Worm (Caenorhabditis elegans) whole organism, late embryonic: ENCODE results near the gene spp-31.

Experiments used
- C08G9.2 ChIP-seq: sonication (generic microtip); optimal IDR thresholded peaks from 2 replicates; lab custom pipeline; 2016; ENCODE audit warnings: mild to moderate bottlenecking, missing genetic modification characterization, moderate library complexity, missing compliant biosample characterization
- F13H6.1 ChIP-seq: sonication (generic microtip); optimal IDR thresholded peaks from 2 replicates; lab custom pipeline; 2016; ENCODE audit warnings: missing genetic modification characterization, missing compliant biosample characterization
- K09A11.1 ChIP-seq: sonication (generic microtip); optimal IDR thresholded peaks from 2 replicates; lab custom pipeline; 2017; ENCODE audit warnings: antibody characterized with exemption, mild to moderate bottlenecking, missing genetic modification characterization, missing compliant biosample characterization; ENCODE audit not compliant: insufficient read depth
- ama-1 ChIP-seq: fragments of 150-350 bp; optimal IDR thresholded peaks from 2 replicates; lab custom pipeline; 2014
- ceh-14 ChIP-seq: sonication (generic microtip); optimal IDR thresholded peaks from 2 replicates; lab custom pipeline; 2016; ENCODE audit warnings: missing genotype, missing genetic modification characterization, missing compliant biosample characterization
- ceh-18 ChIP-seq: sonication (generic microtip); optimal IDR thresholded peaks from 2 replicates; lab custom pipeline; 2016; ENCODE audit warnings: missing genetic modification characterization, missing compliant biosample characterization
- ceh-22 ChIP-seq: sonication (generic microtip); optimal IDR thresholded peaks from 2 replicates; lab custom pipeline; 2017; ENCODE audit warnings: missing biosample characterization, missing genetic modification characterization
- ceh-24 ChIP-seq: sonication (generic microtip); optimal IDR thresholded peaks from 2 replicates; lab custom pipeline; 2016; ENCODE audit warnings: mild to moderate bottlenecking, missing genetic modification characterization, missing compliant biosample characterization
- ceh-30 ChIP-seq: fragments of 150-350 bp; optimal IDR thresholded peaks from 2 replicates; lab custom pipeline; 2014; ENCODE audit warnings: missing biosample characterization, missing genetic modification characterization
- ceh-31 ChIP-seq: sonication (generic microtip); optimal IDR thresholded peaks from 2 replicates; lab custom pipeline; 2016; ENCODE audit warnings: missing genetic modification characterization, missing compliant biosample characterization
- ceh-34 ChIP-seq: sonication (generic microtip); optimal IDR thresholded peaks from 2 replicates; lab custom pipeline; 2016; ENCODE audit warnings: mild to moderate bottlenecking, missing genetic modification characterization, missing compliant biosample characterization
- ceh-45 ChIP-seq: fragments of 200-800 bp; sonication (Bioruptor generic); IDR thresholded peaks from 2 replicates; pipeline ENCODE4 v1.3.6; 2022; ENCODE audit warnings: missing genetic modification reagents, missing genetic modification characterization, missing compliant biosample characterization
- ceh-6 ChIP-seq: fragments of 200-800 bp; sonication (Bioruptor generic); optimal IDR thresholded peaks from 2 replicates; lab custom pipeline; 2018; ENCODE audit warnings: mild to moderate bottlenecking, missing genetic modification characterization, missing compliant biosample characterization
- che-1 ChIP-seq: sonication (generic microtip); optimal IDR thresholded peaks from 2 replicates; lab custom pipeline; 2016; ENCODE audit warnings: mild to moderate bottlenecking, missing genetic modification characterization, missing compliant biosample characterization
- dmd-4 ChIP-seq: sonication (generic microtip); optimal IDR thresholded peaks from 2 replicates; lab custom pipeline; 2016; ENCODE audit warnings: borderline replicate concordance, missing genetic modification characterization, missing compliant biosample characterization
- dve-1 ChIP-seq: sonication (generic microtip); optimal IDR thresholded peaks from 2 replicates; lab custom pipeline; 2017; ENCODE audit warnings: antibody characterized with exemption, mild to moderate bottlenecking, missing genetic modification characterization, missing compliant biosample characterization
- elt-2 ChIP-seq: sonication (generic microtip); optimal IDR thresholded peaks from 2 replicates; lab custom pipeline; 2016; ENCODE audit warnings: missing genetic modification reagents, missing genetic modification characterization, missing compliant biosample characterization
- elt-4 ChIP-seq: sonication (generic microtip); optimal IDR thresholded peaks from 2 replicates; lab custom pipeline; 2016; ENCODE audit warnings: missing genetic modification characterization, missing compliant biosample characterization
- eyg-1 ChIP-seq: sonication (generic microtip); optimal IDR thresholded peaks from 2 replicates; lab custom pipeline; 2016; ENCODE audit warnings: missing genotype, missing genetic modification characterization, missing compliant biosample characterization
- fkh-10 ChIP-seq: fragments of 150-350 bp; optimal IDR thresholded peaks from 2 replicates; lab custom pipeline; 2014; ENCODE audit warnings: missing biosample characterization, missing genetic modification reagents, missing genetic modification characterization
- hlh-15 ChIP-seq: sonication (generic microtip); optimal IDR thresholded peaks from 2 replicates; lab custom pipeline; 2016; ENCODE audit warnings: missing genetic modification characterization, missing compliant biosample characterization
- hlh-6 ChIP-seq: sonication (generic microtip); optimal IDR thresholded peaks from 2 replicates; lab custom pipeline; 2016; ENCODE audit warnings: missing genotype, missing genetic modification characterization, missing compliant biosample characterization
- lim-6 ChIP-seq: sonication (generic microtip); optimal IDR thresholded peaks from 2 replicates; lab custom pipeline; 2016; ENCODE audit warnings: missing genetic modification characterization, missing compliant biosample characterization
- madf-2 ChIP-seq: sonication (generic microtip); optimal IDR thresholded peaks from 2 replicates; lab custom pipeline; 2017; ENCODE audit warnings: missing genetic modification characterization, missing compliant biosample characterization
- mec-3 ChIP-seq: sonication (generic microtip); optimal IDR thresholded peaks from 2 replicates; lab custom pipeline; 2016; ENCODE audit warnings: borderline replicate concordance, missing genetic modification characterization, missing compliant biosample characterization
- nfya-1 ChIP-seq: sonication (generic microtip); optimal IDR thresholded peaks from 2 replicates; lab custom pipeline; 2017; ENCODE audit warnings: missing genetic modification characterization, mild to moderate bottlenecking, missing compliant biosample characterization, antibody characterized with exemption, moderate library complexity
- nhr-232 ChIP-seq: sonication (generic microtip); optimal IDR thresholded peaks from 2 replicates; lab custom pipeline; 2016; ENCODE audit warnings: missing genetic modification characterization, missing compliant biosample characterization
- pat-9 ChIP-seq: fragments of 200-800 bp; sonication (Bioruptor generic); optimal IDR thresholded peaks from 2 replicates; lab custom pipeline; 2018; ENCODE audit warnings: mild to moderate bottlenecking, missing genetic modification characterization, moderate library complexity, missing compliant biosample characterization
- pax-1 ChIP-seq: fragments of 150-350 bp; optimal IDR thresholded peaks from 2 replicates; lab custom pipeline; 2014; ENCODE audit warnings: missing biosample characterization, missing genetic modification characterization
- pha-2 ChIP-seq: sonication (generic microtip); optimal IDR thresholded peaks from 2 replicates; lab custom pipeline; 2017; ENCODE audit warnings: mild to moderate bottlenecking, missing genetic modification characterization, missing compliant biosample characterization
- pqm-1 ChIP-seq: sonication (generic microtip); optimal IDR thresholded peaks from 2 replicates; lab custom pipeline; 2016; ENCODE audit warnings: missing genetic modification characterization, missing compliant biosample characterization
- pros-1 ChIP-seq: fragments of 150-350 bp; optimal IDR thresholded peaks from 2 replicates; lab custom pipeline; 2014; ENCODE audit warnings: missing biosample characterization, missing genetic modification reagents, missing genetic modification characterization
- rnt-1 ChIP-seq: sonication (generic microtip); optimal IDR thresholded peaks from 2 replicates; lab custom pipeline; 2016; ENCODE audit warnings: missing genetic modification characterization, missing compliant biosample characterization
- sox-2 ChIP-seq: fragments of 200-800 bp; sonication (Bioruptor generic); IDR thresholded peaks from 2 replicates; pipeline ENCODE4 v1.3.6; 2022; ENCODE audit warnings: missing genetic modification reagents, missing genetic modification characterization, missing compliant biosample characterization
- sox-4 ChIP-seq: sonication (generic microtip); optimal IDR thresholded peaks from 2 replicates; lab custom pipeline; 2017; ENCODE audit warnings: mild to moderate bottlenecking, missing genetic modification characterization, inconsistent platforms, missing compliant biosample characterization
- syd-9 ChIP-seq: sonication (generic microtip); optimal IDR thresholded peaks from 2 replicates; lab custom pipeline; 2016; ENCODE audit warnings: mild to moderate bottlenecking, missing genetic modification characterization, moderate library complexity, missing compliant biosample characterization
- tbx-2 ChIP-seq: sonication (generic microtip); optimal IDR thresholded peaks from 2 replicates; lab custom pipeline; 2016; ENCODE audit warnings: missing genetic modification characterization, missing compliant biosample characterization
- unc-42 ChIP-seq: sonication (generic microtip); optimal IDR thresholded peaks from 2 replicates; lab custom pipeline; 2016; ENCODE audit warnings: missing genotype, missing genetic modification characterization, missing compliant biosample characterization
- unc-55 ChIP-seq: sonication (generic microtip); optimal IDR thresholded peaks from 2 replicates; lab custom pipeline; 2017; ENCODE audit warnings: missing biosample characterization, missing genetic modification reagents, missing genetic modification characterization
- unc-86 ChIP-seq: sonication (generic microtip); optimal IDR thresholded peaks from 2 replicates; lab custom pipeline; 2016; ENCODE audit warnings: missing genetic modification characterization, missing compliant biosample characterization
- zip-5 ChIP-seq: sonication (generic microtip); optimal IDR thresholded peaks from 2 replicates; lab custom pipeline; 2016; ENCODE audit warnings: missing genetic modification characterization, missing compliant biosample characterization
- ztf-16 ChIP-seq: sonication (generic microtip); optimal IDR thresholded peaks from 2 replicates; lab custom pipeline; 2017; ENCODE audit warnings: missing genetic modification characterization, missing compliant biosample characterization

The spp-31 gene

ce11 chrIV:1388079-1388478 lies 18.3 kb upstream of the spp-31 start (continued):
- peak; percentile 43; the same call in 1 of the 2 replicates for TF ChIP-seq sox-2 (GFP tag; lab: Robert Waterston, UW)
- TF ChIP-seq mec-3: no peak
- TF ChIP-seq hlh-6: peak; percentile 80
- TF ChIP-seq ceh-18 (tag; lab: Kevin White, UChicago): peak; percentile 38
- no peak for TF ChIP-seq dve-1
- TF ChIP-seq pros-1 (tag; lab: Kevin White, UChicago): no peak
- TF ChIP-seq zip-5 (tag; lab: Kevin White, UChicago): peak; percentile 10
- no peak for TF ChIP-seq pax-1 (tag; lab: Kevin White, UChicago)
- no peak for TF ChIP-seq pat-9 (tag; lab: Kevin White, UChicago)
- TF ChIP-seq eyg-1 (tag; lab: Kevin White, UChicago): peak; percentile 37
- no peak for TF ChIP-seq ceh-24 (tag; lab: Kevin White, UChicago)
- TF ChIP-seq sox-4 (tag; lab: Kevin White, UChicago): peak; percentile 61
- no peak for TF ChIP-seq ceh-30 (tag; lab: Kevin White, UChicago)
- peak; percentile 72 for TF ChIP-seq ceh-6 (GFP tag; lab: Kevin White, UChicago)
- peak; percentile 36 for TF ChIP-seq fkh-10 (GFP tag; lab: Kevin White, UChicago)
- no peak for TF ChIP-seq lim-6
- peak; percentile 49 for TF ChIP-seq pha-2 (tag; lab: Kevin White, UChicago)
- no peak for TF ChIP-seq ama-1
- peak; percentile 73 for TF ChIP-seq nhr-232 (tag; lab: Kevin White, UChicago)
- peak; percentile 28 for TF ChIP-seq syd-9 (tag; lab: Kevin White, UChicago)
- TF ChIP-seq rnt-1 (tag; lab: Kevin White, UChicago): peak; percentile 50
- TF ChIP-seq ceh-45 (GFP tag; lab: Robert Waterston, UW): no peak; the same call in 1 of the 2 replicates
- peak; percentile 16 for TF ChIP-seq nfya-1 (tag; lab: Kevin White, UChicago)
- no peak for TF ChIP-seq elt-4 (tag; lab: Kevin White, UChicago)
- peak; percentile 54 for TF ChIP-seq ceh-34 (tag; lab: Kevin White, UChicago)
- TF ChIP-seq K09A11.1 (tag; lab: Kevin White, UChicago): peak; percentile 9
- TF ChIP-seq madf-2: peak; percentile 69
- TF ChIP-seq pqm-1 (tag; lab: Kevin White, UChicago): no peak
- peak; percentile 43 for TF ChIP-seq ceh-31 (tag; lab: Kevin White, UChicago)
- no peak for TF ChIP-seq unc-55 (GFP tag; lab: Kevin White, UChicago)

- TF ChIP-seq unc-86 (tag; lab: Kevin White, UChicago) (no peak), syd-9 (tag; lab: Kevin White, UChicago) (no peak), elt-2 (tag; lab: Kevin White, UChicago) (no peak), eyg-1 (tag; lab: Kevin White, UChicago) (no peak), F13H6.1 (tag; lab: Kevin White, UChicago) (no peak), unc-42 (tag; lab: Kevin White, UChicago) (no peak), C08G9.2 (tag; lab: Kevin White, UChicago) (no peak), ceh-34 (tag; lab: Kevin White, UChicago) (no peak), hlh-6 (no peak), sox-2 (GFP tag; lab: Robert Waterston, UW) (no peak), tbx-2 (tag; lab: Kevin White, UChicago) (no peak), rnt-1 (tag; lab: Kevin White, UChicago) (no peak), hlh-15 (tag; lab: Kevin White, UChicago) (no peak)
Measured at ce11 chrIV:1389021-1389420, 17.3 kb upstream of the spp-31 start.

- TF ChIP-seq ztf-16 (tag; lab: Kevin White, UChicago): no peak
- no peak for TF ChIP-seq ceh-31 (tag; lab: Kevin White, UChicago)
- TF ChIP-seq unc-55 (GFP tag; lab: Kevin White, UChicago): no peak
- TF ChIP-seq pax-1 (tag; lab: Kevin White, UChicago): no peak
- TF ChIP-seq dmd-4 (tag; lab: Kevin White, UChicago): no peak
- TF ChIP-seq nhr-232 (tag; lab: Kevin White, UChicago): no peak
- TF ChIP-seq ceh-22 (tag; lab: Kevin White, UChicago): no peak
- no peak for TF ChIP-seq che-1 (tag; lab: Kevin White, UChicago)
- no peak for TF ChIP-seq elt-4 (tag; lab: Kevin White, UChicago)
- no peak for TF ChIP-seq mec-3
- no peak for TF ChIP-seq ceh-14 (tag; lab: Kevin White, UChicago)
- TF ChIP-seq ceh-45 (GFP tag; lab: Robert Waterston, UW): no peak
- no peak for TF ChIP-seq hlh-6
- TF ChIP-seq tbx-2 (tag; lab: Kevin White, UChicago): no peak
- TF ChIP-seq, all 69 proteins: peak for 0
Measured at ce11 chrIV:1389599-1389998, 16.8 kb upstream of the spp-31 start.
